Fruit fly (Drosophila melanogaster) whole organism, embryonic: Measurements from ENCODE around the gene Dbx.

ENCODE experiments used
- Awh ChIP-seq: fragments of 200-800 bp; sonication (Bioruptor generic); IDR thresholded peaks from 2 replicates; pipeline ENCODE4, ENCODE4 v1.3.6; 2022; ENCODE audit warnings: missing biosample characterization, missing genetic modification characterization
- Bteb2 ChIP-seq: fragments of 200-800 bp; sonication (Bioruptor generic); optimal IDR thresholded peaks from 2 replicates; lab custom pipeline; 2016; ENCODE audit warnings: missing biosample characterization, missing genetic modification characterization
- CG10565 ChIP-seq: fragments of 200-800 bp; sonication (Bioruptor generic); optimal IDR thresholded peaks from 3 replicates; lab custom pipeline; 2016; ENCODE audit warnings: missing biosample characterization, mild to moderate bottlenecking, missing genetic modification characterization
- CG10654 ChIP-seq: fragments of 200-800 bp; sonication (Bioruptor generic); optimal IDR thresholded peaks from 2 replicates; lab custom pipeline; 2016; ENCODE audit warnings: missing biosample characterization, missing genetic modification characterization
- CG11456 ChIP-seq: fragments of 200-800 bp; sonication (Bioruptor generic); IDR thresholded peaks from 3 replicates; pipeline ENCODE4 v1.3.6; 2022; ENCODE audit warnings: missing biosample characterization, missing genetic modification characterization
- CG12391 ChIP-seq: fragments of 200-800 bp; sonication (Bioruptor generic); optimal IDR thresholded peaks from 3 replicates; lab custom pipeline; 2018; ENCODE audit warnings: missing biosample characterization, mild to moderate bottlenecking, missing genetic modification characterization, moderate library complexity
- CG12769 ChIP-seq: fragments of 200-800 bp; sonication (Bioruptor generic); optimal IDR thresholded peaks from 2 replicates; lab custom pipeline; 2019; ENCODE audit warnings: missing biosample characterization, mild to moderate bottlenecking, missing genetic modification characterization, moderate library complexity
- CG15479 ChIP-seq: fragments of 200-800 bp; sonication (Bioruptor generic); optimal IDR thresholded peaks from 3 replicates; lab custom pipeline; 2019; ENCODE audit warnings: missing biosample characterization, mild to moderate bottlenecking, missing genetic modification characterization, moderate library complexity
- CG16863 ChIP-seq: fragments of 200-800 bp; sonication (Bioruptor generic); optimal IDR thresholded peaks from 3 replicates; lab custom pipeline; 2016; ENCODE audit warnings: missing biosample characterization, missing genetic modification characterization
- CG17359 ChIP-seq: fragments of 200-800 bp; sonication (Bioruptor generic); optimal IDR thresholded peaks from 3 replicates; lab custom pipeline; 2018; ENCODE audit warnings: missing biosample characterization, mild to moderate bottlenecking, missing genetic modification characterization, moderate library complexity
- CG17802 ChIP-seq: fragments of 200-800 bp; sonication (Bioruptor generic); optimal IDR thresholded peaks from 2 replicates; lab custom pipeline; 2018; ENCODE audit warnings: missing biosample characterization, mild to moderate bottlenecking, missing genetic modification characterization, moderate library complexity
- CG2202 ChIP-seq: fragments of 200-800 bp; sonication (Bioruptor generic); optimal IDR thresholded peaks from 2 replicates; lab custom pipeline; 2018; ENCODE audit warnings: missing biosample characterization, mild to moderate bottlenecking, missing genetic modification characterization
- CG31365 ChIP-seq: fragments of 200-800 bp; sonication (Bioruptor generic); optimal IDR thresholded peaks from 2 replicates; lab custom pipeline; 2018; ENCODE audit warnings: missing biosample characterization, mild to moderate bottlenecking, missing genetic modification characterization
- CG32767 ChIP-seq: fragments of 200-800 bp; sonication (Bioruptor generic); IDR thresholded peaks from 2 replicates; pipeline ENCODE4 v1.3.6; 2022; ENCODE audit warnings: missing biosample characterization, missing genetic modification characterization
- CG34376 ChIP-seq: fragments of 200-800 bp; sonication (Bioruptor generic); optimal IDR thresholded peaks from 2 replicates; lab custom pipeline; 2018; ENCODE audit warnings: missing biosample characterization, mild to moderate bottlenecking, missing genetic modification characterization
- CG3726 ChIP-seq: fragments of 200-800 bp; sonication (Bioruptor generic); IDR thresholded peaks from 3 replicates; pipeline ENCODE4, ENCODE4 v1.3.6; 2022; ENCODE audit warnings: missing biosample characterization, missing genetic modification characterization
- CG4404 ChIP-seq: fragments of 200-800 bp; sonication (Bioruptor generic); IDR thresholded peaks from 2 replicates; pipeline ENCODE4 v1.3.6; 2022; ENCODE audit warnings: missing biosample characterization, missing genetic modification characterization
- CG4617 ChIP-seq: fragments of 200-800 bp; sonication (Bioruptor generic); optimal IDR thresholded peaks from 3 replicates; lab custom pipeline; 2016; ENCODE audit warnings: missing biosample characterization, missing genetic modification characterization, borderline replicate concordance
- CG6654 ChIP-seq: fragments of 200-800 bp; sonication (Bioruptor generic); optimal IDR thresholded peaks from 2 replicates; lab custom pipeline; 2017; ENCODE audit warnings: missing biosample characterization, mild to moderate bottlenecking, missing genetic modification characterization
- CG6689 ChIP-seq: fragments of 200-800 bp; sonication (Bioruptor generic); IDR thresholded peaks from 2 replicates; pipeline ENCODE4 v1.3.6; 2022; ENCODE audit warnings: missing biosample characterization, missing genetic modification characterization
- CG7987 ChIP-seq: fragments of 200-800 bp; sonication (Bioruptor generic); optimal IDR thresholded peaks from 2 replicates; lab custom pipeline; 2018; ENCODE audit warnings: missing biosample characterization, mild to moderate bottlenecking, missing genetic modification characterization, moderate library complexity
- CG9727 ChIP-seq: fragments of 200-800 bp; sonication (Bioruptor generic); optimal IDR thresholded peaks from 3 replicates; lab custom pipeline; 2017; ENCODE audit warnings: missing biosample characterization, mild to moderate bottlenecking, missing genetic modification characterization
- Dbx ChIP-seq: fragments of 200-800 bp; sonication (Bioruptor generic); IDR thresholded peaks from 3 replicates; pipeline ENCODE4 v1.3.6; 2022; ENCODE audit warnings: missing biosample characterization, missing genetic modification characterization
- Deaf1 ChIP-seq: fragments of 200-800 bp; optimal IDR thresholded peaks from 3 replicates; lab custom pipeline; 2019; ENCODE audit warnings: missing biosample characterization, mild to moderate bottlenecking, missing genetic modification characterization, moderate library complexity
- Drgx ChIP-seq: fragments of 200-800 bp; sonication (Bioruptor generic); IDR thresholded peaks from 2 replicates; pipeline ENCODE4 v1.3.6; 2022; ENCODE audit warnings: missing biosample characterization, missing genetic modification characterization
- Fer2 ChIP-seq: fragments of 200-800 bp; sonication (Bioruptor generic); optimal IDR thresholded peaks from 2 replicates; lab custom pipeline; 2018; ENCODE audit warnings: missing biosample characterization, mild to moderate bottlenecking, missing genetic modification characterization, moderate library complexity
- Hand ChIP-seq: fragments of 200-800 bp; sonication (Bioruptor generic); optimal IDR thresholded peaks from 2 replicates; lab custom pipeline; 2017; ENCODE audit warnings: mild to moderate bottlenecking, missing biosample characterization, missing genetic modification reagents, missing genetic modification characterization
- Taf1 ChIP-seq: fragments of 200-800 bp; sonication (Bioruptor generic); IDR thresholded peaks from 2 replicates; pipeline ENCODE4 v1.3.6; 2022; ENCODE audit warnings: missing biosample characterization, missing genetic modification characterization
- Xbp1 ChIP-seq: fragments of 200-800 bp; sonication (Bioruptor generic); optimal IDR thresholded peaks from 3 replicates; lab custom pipeline; 2016; ENCODE audit warnings: missing biosample characterization, mild to moderate bottlenecking, missing genetic modification characterization
- abd-A ChIP-seq: fragments of 200-800 bp; sonication (Bioruptor generic); optimal IDR thresholded peaks from 3 replicates; lab custom pipeline; 2019; ENCODE audit warnings: missing biosample characterization, mild to moderate bottlenecking, missing genetic modification characterization, moderate library complexity
- al ChIP-seq: fragments of 200-800 bp; sonication (Bioruptor generic); IDR thresholded peaks from 2 replicates; pipeline ENCODE4 v1.3.6; 2022; ENCODE audit warnings: missing biosample characterization, missing genetic modification characterization
- btn ChIP-seq: fragments of 200-800 bp; sonication (Bioruptor generic); optimal IDR thresholded peaks from 2 replicates; lab custom pipeline; 2016; ENCODE audit warnings: missing biosample characterization, missing genetic modification characterization
- crol ChIP-seq: fragments of 200-800 bp; sonication (Bioruptor generic); IDR thresholded peaks from 2 replicates; pipeline ENCODE4 v1.3.6; 2022; ENCODE audit warnings: missing biosample characterization, missing genetic modification characterization
- dmrt99B ChIP-seq: fragments of 200-800 bp; sonication (Bioruptor generic); optimal IDR thresholded peaks from 2 replicates; lab custom pipeline; 2018; ENCODE audit warnings: missing biosample characterization, mild to moderate bottlenecking, missing genetic modification characterization, moderate library complexity
- dysf ChIP-seq: fragments of 200-800 bp; sonication (Bioruptor generic); IDR thresholded peaks from 3 replicates; pipeline ENCODE4 v1.3.6; 2022; ENCODE audit warnings: missing biosample characterization, missing genetic modification characterization
- gce ChIP-seq: fragments of 200-800 bp; sonication (Bioruptor generic); IDR thresholded peaks from 3 replicates; pipeline ENCODE4 v1.3.6; 2022; ENCODE audit warnings: missing biosample characterization, missing genetic modification characterization
- grn ChIP-seq: fragments of 200-800 bp; sonication (Bioruptor generic); optimal IDR thresholded peaks from 3 replicates; lab custom pipeline; 2017; ENCODE audit warnings: missing biosample characterization, missing genetic modification characterization
- kah ChIP-seq: fragments of 200-800 bp; sonication (Bioruptor generic); optimal IDR thresholded peaks from 2 replicates; lab custom pipeline; 2018; ENCODE audit warnings: missing biosample characterization, mild to moderate bottlenecking, missing genetic modification characterization
- prd ChIP-seq, 3 experiments: fragments of >200 bp in 2 of 3; fragments of 200-800 bp in 1 of 3; sonication (Bioruptor generic) in 1 of 3; optimal IDR thresholded peaks in 2 of 3; IDR thresholded peaks in 1 of 3; 2 replicates in 2 of 3; 3 replicates in 1 of 3; pipeline versions ENCODE4 v1.3.6 to Lab custom; 2017 to 2022; ENCODE audit warnings: missing biosample characterization in 1 of 3, missing genetic modification characterization in 1 of 3
- pum ChIP-seq: fragments of 200-800 bp; sonication (Bioruptor generic); optimal IDR thresholded peaks from 2 replicates; lab custom pipeline; 2016; ENCODE audit warnings: missing biosample characterization, missing genetic modification characterization
- pzg ChIP-seq: fragments of 200-800 bp; sonication (Bioruptor generic); optimal IDR thresholded peaks from 3 replicates; lab custom pipeline; 2018; ENCODE audit warnings: missing biosample characterization, mild to moderate bottlenecking, missing genetic modification characterization, moderate library complexity
- sens ChIP-seq: fragments of 200-800 bp; sonication (Bioruptor generic); peaks from one replicate; lab custom pipeline; 2016; ENCODE audit warnings: missing biosample characterization, missing genetic modification characterization
- slbo ChIP-seq: fragments of 200-800 bp; sonication (Bioruptor generic); IDR thresholded peaks from 2 replicates; pipeline ENCODE4 v1.3.6; 2022; ENCODE audit warnings: missing biosample characterization, missing genetic modification characterization
- sr ChIP-seq: fragments of 200-800 bp; sonication (Bioruptor generic); IDR thresholded peaks from 3 replicates; pipeline ENCODE4 v1.3.6; 2022; ENCODE audit warnings: missing biosample characterization, missing genetic modification characterization
- sug ChIP-seq: fragments of 200-800 bp; optimal IDR thresholded peaks from 2 replicates; lab custom pipeline; 2019; ENCODE audit warnings: missing biosample characterization, mild to moderate bottlenecking, missing genetic modification characterization, moderate library complexity
- tap ChIP-seq: fragments of 200-800 bp; optimal IDR thresholded peaks from 3 replicates; lab custom pipeline; 2019; ENCODE audit warnings: missing biosample characterization, mild to moderate bottlenecking, missing genetic modification characterization, moderate library complexity
- tgo ChIP-seq: fragments of 200-800 bp; sonication (Bioruptor generic); IDR thresholded peaks from 3 replicates; pipeline ENCODE4 v1.3.6; 2022; ENCODE audit warnings: missing biosample characterization, missing genetic modification characterization

Gene Dbx

dm6 chr3L:1906208-1906607, 14.9 kb upstream of the Dbx start (continued):
- TF ChIP-seq CG4617 (GFP tag; lab: Kevin White, UChicago) (no peak), Drgx (GFP tag; lab: Robert Waterston, UW) (0 out of 2 replicates have a peak, but pooled peaks have one; percentile 19), sr (GFP tag; lab: Robert Waterston, UW) (no peak), dysf (GFP tag; lab: Robert Waterston, UW) (0 out of 3 replicates have a peak, but pooled peaks have one; percentile 10), pzg (GFP tag; lab: Kevin White, UChicago) (no peak), CG31365 (no peak), Hand (GFP tag; lab: Kevin White, UChicago) (no peak), Taf1 (GFP tag; lab: Robert Waterston, UW) (no peak), kah (GFP tag; lab: Kevin White, UChicago) (no peak), CG3726 (GFP tag; lab: Robert Waterston, UW) (no peak), al (GFP tag; lab: Robert Waterston, UW) (no peak)

DNA sequence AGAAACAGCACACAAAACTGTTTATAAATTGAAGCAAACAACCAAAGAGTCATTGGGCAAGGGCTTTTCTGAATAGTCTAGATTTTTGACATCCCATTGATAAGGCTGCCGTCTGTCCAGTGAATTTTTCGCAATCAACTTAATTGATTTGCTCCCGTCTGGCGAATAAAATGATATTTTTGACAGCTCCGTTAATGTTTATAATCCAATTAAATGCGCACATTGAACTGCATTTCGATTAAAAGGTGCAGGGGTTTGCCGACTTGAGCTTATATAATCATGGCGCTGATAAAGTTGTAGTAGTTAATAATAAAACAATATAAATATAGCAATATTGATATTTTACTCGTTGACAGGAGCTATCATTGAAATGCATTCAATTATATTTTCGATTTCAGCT, 12.1 kb upstream of the Dbx start:
- TF ChIP-seq CG2202 (tag; lab: Kevin White, UChicago) (no peak), Awh (GFP tag; lab: Robert Waterston, UW) (no peak), CG7987 (GFP tag; lab: Kevin White, UChicago) (no peak), abd-A (tag; lab: Kevin White, UChicago) (no peak), gce (GFP tag; lab: Robert Waterston, UW) (no peak), CG17359 (tag; lab: Kevin White, UChicago) (no peak), Xbp1 (GFP tag; lab: Kevin White, UChicago) (no peak), CG9727 (GFP tag; lab: Kevin White, UChicago) (no peak), btn (no peak), CG15479 (GFP tag; lab: Kevin White, UChicago) (no peak), tap (no peak)
- TF ChIP-seq, all 482 proteins: peak for 0

DNA sequence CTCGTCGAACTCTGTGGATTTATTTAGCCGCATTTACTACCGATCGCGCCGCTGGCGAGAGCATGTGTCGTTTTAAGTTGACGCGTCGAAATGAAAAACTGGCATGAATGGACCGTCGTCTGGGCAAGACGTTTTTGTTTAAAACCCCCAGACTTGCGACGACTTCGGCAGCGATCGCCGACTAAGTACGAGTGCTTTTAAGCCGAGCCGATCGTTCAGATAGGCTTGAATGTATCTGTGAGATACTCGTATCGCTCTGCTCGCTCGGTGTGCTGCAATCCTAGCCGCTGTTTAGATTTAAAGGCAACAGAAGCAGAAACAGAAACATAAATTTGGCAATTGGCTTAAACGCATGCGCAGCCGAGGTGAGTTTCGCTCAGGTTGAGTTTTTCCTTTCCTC, 11.0 kb upstream of the Dbx start, which contains the start of gene dsb:
dsb (minus strand) TSS at position 91 of the 400 bp plus-strand sequence.
- peak; percentile 71 for TF ChIP-seq Deaf1 (tag; lab: Kevin White, UChicago)
- TF ChIP-seq CG12391 (tag; lab: Kevin White, UChicago) = no peak

DNA sequence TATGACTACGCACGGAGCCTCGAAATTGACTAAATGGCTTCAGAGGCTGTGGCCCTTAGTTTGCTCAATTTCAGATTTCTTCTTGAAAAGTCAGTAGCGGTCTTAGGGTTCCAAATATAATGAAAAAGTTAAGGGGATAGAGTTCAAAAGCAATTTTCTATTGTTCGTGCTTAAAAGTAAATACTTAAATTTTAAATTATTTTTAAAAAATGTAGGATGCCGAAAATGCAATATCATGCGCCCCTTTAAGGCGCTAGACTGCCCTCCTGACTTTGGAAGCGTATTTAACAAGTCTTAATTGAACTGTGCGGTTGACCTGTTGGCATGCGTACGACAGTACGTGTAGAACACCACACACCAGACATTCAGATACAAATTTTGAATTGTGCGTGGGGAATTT, 6.4 kb upstream of the Dbx start:
- TF ChIP-seq CG10654 (GFP tag; lab: Kevin White, UChicago) (no peak), slbo (peak; percentile 32; the same call in 1 of the 2 replicates), CG16863 (GFP tag; lab: Kevin White, UChicago) (no peak), CG12769 (tag; lab: Kevin White, UChicago) (no peak), CG10565 (no peak), CG6654 (GFP tag; lab: Kevin White, UChicago) (no peak), Bteb2 (no peak), crol (GFP tag; lab: Robert Waterston, UW) (no peak), CG6689 (0 out of 2 replicates have a peak, but pooled peaks have one; percentile 28), Dbx (GFP tag; lab: Robert Waterston, UW) (peak; percentile 44; the same call in 2 of the 3 replicates), CG17802 (tag; lab: Kevin White, UChicago) (no peak), Fer2 (tag; lab: Kevin White, UChicago) (no peak), CG32767 (no peak), pum (GFP tag; lab: Kevin White, UChicago) (no peak), CG11456 (GFP tag; lab: Robert Waterston, UW) (0 out of 3 replicates have a peak, but pooled peaks have one; percentile 37), CG4404 (GFP tag; lab: Robert Waterston, UW) (peak; percentile 65), CG34376 (no peak), sug (no peak), sens (no peak), tgo (GFP tag; lab: Robert Waterston, UW) (peak; percentile 40; the same call in 2 of the 3 replicates), dmrt99B (no peak), prd (optimal IDR thresholded peaks at IDR 0.05; lab: Kevin White, UChicago) (no peak), prd (GFP tag; IDR thresholded peaks at IDR 0.05; lab: Robert Waterston, UW) (peak; percentile 54; the same call in 1 of the 3 replicates), grn (no peak)
